Worm (Caenorhabditis elegans) whole organism, L3 larva: ENCODE measurements around the gene his-62.

Experiments used
- R02D3.7 ChIP-seq: fragments of 150-350 bp; optimal IDR thresholded peaks from 2 replicates; lab custom pipeline; 2014; ENCODE audit warnings: missing biosample characterization, missing genetic modification characterization
- aly-2 ChIP-seq: fragments of 150-350 bp; optimal IDR thresholded peaks from 2 replicates; lab custom pipeline; 2014; ENCODE audit warnings: missing biosample characterization, missing genetic modification characterization
- ama-1 ChIP-seq: fragments of 150-350 bp; optimal IDR thresholded peaks from 2 replicates; lab custom pipeline; 2018
- ceh-16 ChIP-seq: sonication (generic microtip); optimal IDR thresholded peaks from 2 replicates; lab custom pipeline; 2017; ENCODE audit warnings: missing biosample characterization, missing genetic modification characterization
- ceh-82 ChIP-seq: fragments of 150-350 bp; optimal IDR thresholded peaks from 2 replicates; lab custom pipeline; 2014; ENCODE audit warnings: missing biosample characterization, missing genetic modification characterization
- daf-12 ChIP-seq: fragments of 150-350 bp; optimal IDR thresholded peaks from 2 replicates; lab custom pipeline; 2014; ENCODE audit warnings: missing biosample characterization, missing genetic modification reagents, missing genetic modification characterization
- egl-27 ChIP-seq: sonication (generic microtip); optimal IDR thresholded peaks from 4 replicates; lab custom pipeline; 2017; ENCODE audit warnings: missing biosample characterization, missing genetic modification reagents, missing genetic modification characterization
- elt-2 ChIP-seq: sonication (generic microtip); optimal IDR thresholded peaks from 2 replicates; lab custom pipeline; 2016; ENCODE audit warnings: missing genetic modification reagents, mild to moderate bottlenecking, missing genetic modification characterization, missing compliant biosample characterization
- elt-3 ChIP-seq, 3 experiments: fragments of 150-350 bp in 1 of 3; sonication (generic microtip) in 2 of 3; optimal IDR thresholded peaks; 2 replicates in 2 of 3; 4 replicates in 1 of 3; lab custom pipeline; 2014 to 2017; ENCODE audit warnings: missing biosample characterization in 3 of 3, missing genetic modification characterization in 3 of 3
- fkh-10 ChIP-seq: sonication (generic microtip); optimal IDR thresholded peaks from 2 replicates; lab custom pipeline; 2017; ENCODE audit warnings: missing biosample characterization, missing genetic modification reagents, missing genetic modification characterization
- fkh-2 ChIP-seq: fragments of 150-350 bp; optimal IDR thresholded peaks from 2 replicates; lab custom pipeline; 2014; ENCODE audit warnings: missing biosample characterization, missing genetic modification reagents, missing genetic modification characterization
- hmg-11 ChIP-seq: sonication (generic microtip); optimal IDR thresholded peaks from 2 replicates; lab custom pipeline; 2016; ENCODE audit warnings: missing genetic modification characterization, missing compliant biosample characterization
- jun-1 ChIP-seq: fragments of 150-350 bp; optimal IDR thresholded peaks from 2 replicates; lab custom pipeline; 2014; ENCODE audit warnings: missing biosample characterization, missing genetic modification reagents, missing genetic modification characterization
- lin-39 ChIP-seq: fragments of 150-350 bp; optimal IDR thresholded peaks from 2 replicates; lab custom pipeline; 2018; ENCODE audit warnings: missing biosample characterization, missing genetic modification reagents, missing genetic modification characterization
- lsy-12 ChIP-seq: sonication (generic microtip); optimal IDR thresholded peaks from 2 replicates; lab custom pipeline; 2016; ENCODE audit warnings: mild to moderate bottlenecking, missing genetic modification characterization, missing compliant biosample characterization
- mdl-1 ChIP-seq: fragments of 150-350 bp; optimal IDR thresholded peaks from 2 replicates; lab custom pipeline; 2014; ENCODE audit warnings: missing biosample characterization, missing genetic modification characterization
- mml-1 ChIP-seq: fragments of 150-350 bp; sonication (generic microtip); optimal IDR thresholded peaks from 3 replicates; lab custom pipeline; 2014; ENCODE audit warnings: missing biosample characterization, missing genetic modification characterization
- nfya-1 ChIP-seq: sonication (generic microtip); optimal IDR thresholded peaks from 2 replicates; lab custom pipeline; 2017; ENCODE audit warnings: missing genetic modification characterization, mild to moderate bottlenecking, missing compliant biosample characterization, antibody characterized with exemption, moderate library complexity; ENCODE audit not compliant: insufficient read depth
- nhr-11 ChIP-seq: fragments of 150-350 bp; optimal IDR thresholded peaks from 2 replicates; lab custom pipeline; 2014; ENCODE audit warnings: missing biosample characterization, missing genetic modification characterization
- nhr-12 ChIP-seq: fragments of 150-350 bp; optimal IDR thresholded peaks from 2 replicates; lab custom pipeline; 2014; ENCODE audit warnings: missing biosample characterization, missing genetic modification characterization
- nhr-25 ChIP-seq: sonication (generic microtip); optimal IDR thresholded peaks from 2 replicates; lab custom pipeline; 2017; ENCODE audit warnings: missing biosample characterization, missing genetic modification characterization
- nhr-43 ChIP-seq: sonication (generic microtip); optimal IDR thresholded peaks from 2 replicates; lab custom pipeline; 2016; ENCODE audit warnings: mild to moderate bottlenecking, missing genetic modification characterization, missing compliant biosample characterization; ENCODE audit not compliant: poor library complexity, severe bottlenecking
- nhr-67 ChIP-seq: fragments of 150-350 bp; optimal IDR thresholded peaks from 2 replicates; lab custom pipeline; 2014; ENCODE audit warnings: missing biosample characterization, missing genetic modification characterization
- nhr-76 ChIP-seq: fragments of 150-350 bp; sonication (generic microtip); optimal IDR thresholded peaks from 5 replicates; lab custom pipeline; 2014; ENCODE audit warnings: missing biosample characterization, missing genetic modification characterization
- pha-4 ChIP-seq: fragments of 150-350 bp; optimal IDR thresholded peaks from 2 replicates; lab custom pipeline; 2014; ENCODE audit warnings: missing biosample characterization, missing genetic modification reagents, missing genetic modification characterization
- pqm-1 ChIP-seq: fragments of 150-350 bp; optimal IDR thresholded peaks from 2 replicates; lab custom pipeline; 2017; ENCODE audit warnings: missing biosample characterization, missing genetic modification characterization, inconsistent platforms
- sea-2 ChIP-seq: fragments of 150-350 bp; sonication (generic microtip); optimal IDR thresholded peaks from 4 replicates; lab custom pipeline; 2014; ENCODE audit warnings: missing biosample characterization, missing genetic modification reagents, missing genetic modification characterization
- skn-1 ChIP-seq: fragments of 150-350 bp; optimal IDR thresholded peaks from 2 replicates; lab custom pipeline; 2014; ENCODE audit warnings: missing biosample characterization, missing genetic modification characterization
- tbx-2 ChIP-seq: sonication (generic microtip); optimal IDR thresholded peaks from 2 replicates; lab custom pipeline; 2016; ENCODE audit warnings: mild to moderate bottlenecking, missing genetic modification characterization, missing compliant biosample characterization
- unc-62 ChIP-seq: fragments of 150-350 bp; sonication (generic microtip); optimal IDR thresholded peaks from 4 replicates; lab custom pipeline; 2014; ENCODE audit warnings: missing biosample characterization, missing genetic modification reagents, missing genetic modification characterization
- ztf-4 ChIP-seq: fragments of 150-350 bp; optimal IDR thresholded peaks from 2 replicates; lab custom pipeline; 2014; ENCODE audit warnings: missing biosample characterization, missing genetic modification characterization

Gene his-62

ce11 chrIV:7460225-7460624 lies 26.1 kb upstream of the his-62 start, which contains the start of gene F13B6.2:
F13B6.2 (minus strand) TSS chrIV:7460325.
- TF ChIP-seq hmg-11 (tag; lab: Kevin White, UChicago): no peak

ce11 chrIV:7465857-7466256 lies 20.5 kb upstream of the his-62 start, which contains the start of gene F13B6.3:
F13B6.3 (minus strand) TSS chrIV:7465957.
- TF ChIP-seq ama-1 (lab: Kevin White, UChicago) (no peak), mml-1 (tag; lab: Kevin White, UChicago) (no peak), hmg-11 (tag; lab: Kevin White, UChicago) (no peak), unc-62 (GFP tag; lab: Kevin White, UChicago) (no peak), lin-39 (tag; lab: Kevin White, UChicago) (no peak), mdl-1 (tag; lab: Kevin White, UChicago) (no peak), aly-2 (tag; lab: Kevin White, UChicago) (no peak), pqm-1 (no peak), elt-3 (tag; optimal IDR thresholded peaks at IDR 0.05; lab: Kevin White, UChicago) (no peak), nhr-12 (no peak), nhr-76 (tag; lab: Kevin White, UChicago) (no peak), fkh-2 (tag; lab: Kevin White, UChicago) (no peak), nhr-67 (tag; lab: Kevin White, UChicago) (no peak), lsy-12 (tag; lab: Kevin White, UChicago) (no peak), daf-12 (tag; lab: Kevin White, UChicago) (no peak)

- TF ChIP-seq pqm-1 (peak; percentile 36), elt-2 (peak; percentile 62), ceh-16 (tag; lab: Kevin White, UChicago) (no peak)
These were observed 19.2 kb upstream of the his-62 start for ce11 chrIV:7467170-7467569.

- TF ChIP-seq elt-2 (peak; percentile 42), nhr-12 (no peak), nfya-1 (tag; lab: Kevin White, UChicago) (no peak), ztf-4 (tag; lab: Kevin White, UChicago) (no peak)
- TF ChIP-seq, all 47 proteins: peak for 1
These were observed 17.7 kb upstream of the his-62 start for ce11 chrIV:7468638-7469037.

- TF ChIP-seq R02D3.7 (tag; lab: Kevin White, UChicago) (no peak), pqm-1 (no peak), unc-62 (GFP tag; lab: Kevin White, UChicago) (no peak), tbx-2 (tag; lab: Kevin White, UChicago) (no peak), fkh-2 (tag; lab: Kevin White, UChicago) (no peak), nhr-43 (tag; lab: Kevin White, UChicago) (peak; percentile 37), elt-3 (tag; optimal IDR thresholded peaks at IDR 0.05; lab: Kevin White, UChicago) (peak in 1 of 3 experiments; percentile 19), jun-1 (tag; lab: Kevin White, UChicago) (no peak)
These were observed 16.4 kb upstream of the his-62 start, which contains the start of gene F55G1.7 for ce11 chrIV:7469782-7470413. F55G1.7 (minus strand) TSS chrIV:7469832.

- TF ChIP-seq nhr-67 (tag; lab: Kevin White, UChicago): no peak
- no peak for TF ChIP-seq nhr-11
- no peak for TF ChIP-seq nhr-43 (tag; lab: Kevin White, UChicago)
- no peak for TF ChIP-seq fkh-2 (tag; lab: Kevin White, UChicago)
- TF ChIP-seq sea-2 (GFP tag; lab: Kevin White, UChicago): no peak
- TF ChIP-seq pha-4 (tag; lab: Kevin White, UChicago): no peak
- TF ChIP-seq skn-1: no peak
- no peak for TF ChIP-seq ceh-82 (tag; lab: Kevin White, UChicago)
- TF ChIP-seq egl-27 (tag; lab: Kevin White, UChicago): no peak
- no peak for TF ChIP-seq ceh-16 (tag; lab: Kevin White, UChicago)
- TF ChIP-seq nhr-25: no peak
- TF ChIP-seq fkh-10 (GFP tag; lab: Kevin White, UChicago): no peak
These were observed 13.1 kb upstream of the his-62 start, which contains the start of the genes plk-3 and F55G1.6 for ce11 chrIV:7473159-7473649. plk-3 (minus strand) TSS chrIV:7473209. F55G1.6 (plus strand) TSS chrIV:7473517.
